Worm (Caenorhabditis elegans) whole organism, late embryonic: ENCODE results near the gene sra-31.
A peak's percentile ranks its signal among the peaks of the same experiment; 100 is the strongest.

Source experiments
- C08G9.2 ChIP-seq: sonication (generic microtip); optimal IDR thresholded peaks from 2 replicates; lab custom pipeline; 2016; ENCODE audit warnings: mild to moderate bottlenecking, missing genetic modification characterization, moderate library complexity, missing compliant biosample characterization
- F13H6.1 ChIP-seq: sonication (generic microtip); optimal IDR thresholded peaks from 2 replicates; lab custom pipeline; 2016; ENCODE audit warnings: missing genetic modification characterization, missing compliant biosample characterization
- K09A11.1 ChIP-seq: sonication (generic microtip); optimal IDR thresholded peaks from 2 replicates; lab custom pipeline; 2017; ENCODE audit warnings: antibody characterized with exemption, mild to moderate bottlenecking, missing genetic modification characterization, missing compliant biosample characterization; ENCODE audit not compliant: insufficient read depth
- T23F11.4 ChIP-seq: fragments of 200-800 bp; sonication (Bioruptor generic); optimal IDR thresholded peaks from 2 replicates; lab custom pipeline; 2018; ENCODE audit warnings: mild to moderate bottlenecking, missing genetic modification characterization, missing compliant biosample characterization
- Y22D7AL.16 ChIP-seq: sonication (generic microtip); optimal IDR thresholded peaks from 2 replicates; lab custom pipeline; 2016; ENCODE audit warnings: missing genetic modification characterization, missing compliant biosample characterization
- ahr-1 ChIP-seq: sonication (generic microtip); optimal IDR thresholded peaks from 2 replicates; lab custom pipeline; 2016; ENCODE audit warnings: missing genetic modification characterization, missing compliant biosample characterization
- ceh-18 ChIP-seq: sonication (generic microtip); optimal IDR thresholded peaks from 2 replicates; lab custom pipeline; 2016; ENCODE audit warnings: missing genetic modification characterization, missing compliant biosample characterization
- ceh-2 ChIP-seq: sonication (generic microtip); optimal IDR thresholded peaks from 2 replicates; lab custom pipeline; 2016; ENCODE audit warnings: missing genotype, missing genetic modification characterization, missing compliant biosample characterization
- ceh-22 ChIP-seq: sonication (generic microtip); optimal IDR thresholded peaks from 2 replicates; lab custom pipeline; 2017; ENCODE audit warnings: missing biosample characterization, missing genetic modification characterization
- ceh-30 ChIP-seq: fragments of 150-350 bp; optimal IDR thresholded peaks from 2 replicates; lab custom pipeline; 2014; ENCODE audit warnings: missing biosample characterization, missing genetic modification characterization
- ceh-31 ChIP-seq: sonication (generic microtip); optimal IDR thresholded peaks from 2 replicates; lab custom pipeline; 2016; ENCODE audit warnings: missing genetic modification characterization, missing compliant biosample characterization
- ceh-34 ChIP-seq: sonication (generic microtip); optimal IDR thresholded peaks from 2 replicates; lab custom pipeline; 2016; ENCODE audit warnings: mild to moderate bottlenecking, missing genetic modification characterization, missing compliant biosample characterization
- ceh-45 ChIP-seq: fragments of 200-800 bp; sonication (Bioruptor generic); IDR thresholded peaks from 2 replicates; pipeline ENCODE4 v1.3.6; 2022; ENCODE audit warnings: missing genetic modification reagents, missing genetic modification characterization, missing compliant biosample characterization
- ceh-48 ChIP-seq: sonication (generic microtip); optimal IDR thresholded peaks from 2 replicates; lab custom pipeline; 2016; ENCODE audit warnings: missing genetic modification characterization, inconsistent platforms, missing compliant biosample characterization
- ceh-9 ChIP-seq: sonication (generic microtip); optimal IDR thresholded peaks from 2 replicates; lab custom pipeline; 2016; ENCODE audit warnings: mild to moderate bottlenecking, missing genetic modification characterization, inconsistent platforms, missing compliant biosample characterization
- che-1 ChIP-seq: sonication (generic microtip); optimal IDR thresholded peaks from 2 replicates; lab custom pipeline; 2016; ENCODE audit warnings: mild to moderate bottlenecking, missing genetic modification characterization, missing compliant biosample characterization
- elt-2 ChIP-seq: sonication (generic microtip); optimal IDR thresholded peaks from 2 replicates; lab custom pipeline; 2016; ENCODE audit warnings: missing genetic modification reagents, missing genetic modification characterization, missing compliant biosample characterization
- ets-4 ChIP-seq: sonication (generic microtip); optimal IDR thresholded peaks from 2 replicates; lab custom pipeline; 2016; ENCODE audit warnings: missing genetic modification characterization, missing compliant biosample characterization
- eyg-1 ChIP-seq: sonication (generic microtip); optimal IDR thresholded peaks from 2 replicates; lab custom pipeline; 2016; ENCODE audit warnings: missing genotype, missing genetic modification characterization, missing compliant biosample characterization
- fax-1 ChIP-seq: sonication (generic microtip); optimal IDR thresholded peaks from 2 replicates; lab custom pipeline; 2016; ENCODE audit warnings: missing genotype, missing genetic modification characterization, missing compliant biosample characterization
- fkh-10 ChIP-seq: fragments of 150-350 bp; optimal IDR thresholded peaks from 2 replicates; lab custom pipeline; 2014; ENCODE audit warnings: missing biosample characterization, missing genetic modification reagents, missing genetic modification characterization
- fkh-6 ChIP-seq: sonication (generic microtip); optimal IDR thresholded peaks from 2 replicates; lab custom pipeline; 2016; ENCODE audit warnings: missing genetic modification characterization, missing compliant biosample characterization
- gmeb-2 ChIP-seq: sonication (generic microtip); optimal IDR thresholded peaks from 2 replicates; lab custom pipeline; 2016; ENCODE audit warnings: missing genetic modification characterization, inconsistent platforms, missing compliant biosample characterization
- hlh-13 ChIP-seq: fragments of 200-800 bp; sonication (Bioruptor generic); optimal IDR thresholded peaks from 2 replicates; lab custom pipeline; 2018; ENCODE audit warnings: mild to moderate bottlenecking, missing genetic modification characterization, missing compliant biosample characterization
- hlh-15 ChIP-seq: sonication (generic microtip); optimal IDR thresholded peaks from 2 replicates; lab custom pipeline; 2016; ENCODE audit warnings: missing genetic modification characterization, missing compliant biosample characterization
- hlh-30 ChIP-seq: sonication (generic microtip); optimal IDR thresholded peaks from 2 replicates; lab custom pipeline; 2017; ENCODE audit warnings: antibody characterized with exemption, missing genetic modification characterization, missing compliant biosample characterization; ENCODE audit not compliant: insufficient read depth
- hlh-6 ChIP-seq: sonication (generic microtip); optimal IDR thresholded peaks from 2 replicates; lab custom pipeline; 2016; ENCODE audit warnings: missing genotype, missing genetic modification characterization, missing compliant biosample characterization
- hlh-8 ChIP-seq: sonication (generic microtip); optimal IDR thresholded peaks from 2 replicates; lab custom pipeline; 2016; ENCODE audit warnings: missing genotype, missing genetic modification characterization, missing compliant biosample characterization
- lim-6 ChIP-seq: sonication (generic microtip); optimal IDR thresholded peaks from 2 replicates; lab custom pipeline; 2016; ENCODE audit warnings: missing genetic modification characterization, missing compliant biosample characterization
- nfya-1 ChIP-seq: sonication (generic microtip); optimal IDR thresholded peaks from 2 replicates; lab custom pipeline; 2017; ENCODE audit warnings: missing genetic modification characterization, mild to moderate bottlenecking, missing compliant biosample characterization, antibody characterized with exemption, moderate library complexity
- nhr-11 ChIP-seq: fragments of 150-350 bp; optimal IDR thresholded peaks from 2 replicates; lab custom pipeline; 2014; ENCODE audit warnings: missing biosample characterization, missing genetic modification characterization
- nhr-232 ChIP-seq: sonication (generic microtip); optimal IDR thresholded peaks from 2 replicates; lab custom pipeline; 2016; ENCODE audit warnings: missing genetic modification characterization, missing compliant biosample characterization
- npax-4 ChIP-seq: sonication (generic microtip); optimal IDR thresholded peaks from 2 replicates; lab custom pipeline; 2016; ENCODE audit warnings: missing genetic modification characterization, missing compliant biosample characterization
- pat-9 ChIP-seq: fragments of 200-800 bp; sonication (Bioruptor generic); optimal IDR thresholded peaks from 2 replicates; lab custom pipeline; 2018; ENCODE audit warnings: mild to moderate bottlenecking, missing genetic modification characterization, moderate library complexity, missing compliant biosample characterization
- pax-1 ChIP-seq: fragments of 150-350 bp; optimal IDR thresholded peaks from 2 replicates; lab custom pipeline; 2014; ENCODE audit warnings: missing biosample characterization, missing genetic modification characterization
- pha-2 ChIP-seq: sonication (generic microtip); optimal IDR thresholded peaks from 2 replicates; lab custom pipeline; 2017; ENCODE audit warnings: mild to moderate bottlenecking, missing genetic modification characterization, missing compliant biosample characterization
- pha-4 ChIP-seq: fragments of 150-350 bp; optimal IDR thresholded peaks from 2 replicates; lab custom pipeline; 2018; ENCODE audit warnings: missing biosample characterization, missing genetic modification reagents, missing genetic modification characterization
- ref-2 ChIP-seq: sonication (generic microtip); optimal IDR thresholded peaks from 2 replicates; lab custom pipeline; 2016; ENCODE audit warnings: missing genetic modification characterization, missing compliant biosample characterization
- rnt-1 ChIP-seq: sonication (generic microtip); optimal IDR thresholded peaks from 2 replicates; lab custom pipeline; 2016; ENCODE audit warnings: missing genetic modification characterization, missing compliant biosample characterization
- sdc-2 ChIP-seq: sonication (generic microtip); optimal IDR thresholded peaks from 2 replicates; lab custom pipeline; 2016; ENCODE audit warnings: missing genotype, missing genetic modification characterization, missing compliant biosample characterization
- sox-2 ChIP-seq: fragments of 200-800 bp; sonication (Bioruptor generic); IDR thresholded peaks from 2 replicates; pipeline ENCODE4 v1.3.6; 2022; ENCODE audit warnings: missing genetic modification reagents, missing genetic modification characterization, missing compliant biosample characterization
- syd-9 ChIP-seq: sonication (generic microtip); optimal IDR thresholded peaks from 2 replicates; lab custom pipeline; 2016; ENCODE audit warnings: mild to moderate bottlenecking, missing genetic modification characterization, moderate library complexity, missing compliant biosample characterization
- tbx-2 ChIP-seq: sonication (generic microtip); optimal IDR thresholded peaks from 2 replicates; lab custom pipeline; 2016; ENCODE audit warnings: missing genetic modification characterization, missing compliant biosample characterization
- tbx-7 ChIP-seq: sonication (generic microtip); optimal IDR thresholded peaks from 2 replicates; lab custom pipeline; 2016; ENCODE audit warnings: missing genotype, missing genetic modification characterization, missing compliant biosample characterization
- unc-42 ChIP-seq: sonication (generic microtip); optimal IDR thresholded peaks from 2 replicates; lab custom pipeline; 2016; ENCODE audit warnings: missing genotype, missing genetic modification characterization, missing compliant biosample characterization
- unc-55 ChIP-seq: sonication (generic microtip); optimal IDR thresholded peaks from 2 replicates; lab custom pipeline; 2017; ENCODE audit warnings: missing biosample characterization, missing genetic modification reagents, missing genetic modification characterization
- unc-86 ChIP-seq: sonication (generic microtip); optimal IDR thresholded peaks from 2 replicates; lab custom pipeline; 2016; ENCODE audit warnings: missing genetic modification characterization, missing compliant biosample characterization
- zip-5 ChIP-seq: sonication (generic microtip); optimal IDR thresholded peaks from 2 replicates; lab custom pipeline; 2016; ENCODE audit warnings: missing genetic modification characterization, missing compliant biosample characterization
- ztf-16 ChIP-seq: sonication (generic microtip); optimal IDR thresholded peaks from 2 replicates; lab custom pipeline; 2017; ENCODE audit warnings: missing genetic modification characterization, missing compliant biosample characterization

Gene sra-31

ce11 chrII:6588605-6589292 lies 10.5 kb upstream of the sra-31 start, which contains the start of gene icd-1 (continued):
- TF ChIP-seq ceh-31 (tag; lab: Kevin White, UChicago) (peak; percentile 88), fax-1 (tag; lab: Kevin White, UChicago) (peak; percentile 0), zip-5 (tag; lab: Kevin White, UChicago) (no peak), tbx-2 (peak; percentile 87), ztf-16 (tag; lab: Kevin White, UChicago) (no peak), gmeb-2 (tag; lab: Kevin White, UChicago) (no peak), pha-4 (tag; lab: Kevin White, UChicago) (no peak), hlh-6 (no peak), unc-86 (peak; percentile 39), ceh-30 (tag; lab: Kevin White, UChicago) (peak; percentile 82), elt-2 (tag; lab: Kevin White, UChicago) (peak; percentile 66), C08G9.2 (peak; percentile 7), lim-6 (tag; lab: Kevin White, UChicago) (peak; percentile 13), hlh-15 (tag; lab: Kevin White, UChicago) (no peak), nhr-232 (tag; lab: Kevin White, UChicago) (no peak), pax-1 (tag; lab: Kevin White, UChicago) (peak; percentile 87), unc-42 (tag; lab: Kevin White, UChicago) (peak; percentile 74), ahr-1 (tag; lab: Kevin White, UChicago) (no peak), hlh-13 (GFP tag; lab: Kevin White, UChicago) (no peak), ceh-18 (tag; lab: Kevin White, UChicago) (peak; percentile 93), ceh-2 (no peak), ceh-45 (no peak), ref-2 (peak; percentile 78), pha-2 (no peak), pat-9 (tag; lab: Kevin White, UChicago) (no peak), fkh-10 (no peak), sdc-2 (tag; lab: Kevin White, UChicago) (no peak), hlh-30 (tag; lab: Kevin White, UChicago) (peak; percentile 80), ceh-48 (tag; lab: Kevin White, UChicago) (peak; percentile 17), fkh-6 (tag; lab: Kevin White, UChicago) (no peak), npax-4 (no peak), nfya-1 (peak; percentile 96), ceh-22 (tag; lab: Kevin White, UChicago) (no peak), nhr-11 (tag; lab: Kevin White, UChicago) (peak; percentile 66), rnt-1 (tag; lab: Kevin White, UChicago) (peak; percentile 72), unc-55 (peak; percentile 97), K09A11.1 (tag; lab: Kevin White, UChicago) (peak; percentile 60), che-1 (tag; lab: Kevin White, UChicago) (no peak), hlh-8 (tag; lab: Kevin White, UChicago) (no peak), sox-2 (peak; percentile 4; the same call in 1 of the 2 replicates), ets-4 (tag; lab: Kevin White, UChicago) (no peak), Y22D7AL.16 (tag; lab: Kevin White, UChicago) (no peak), T23F11.4 (GFP tag; lab: Kevin White, UChicago) (no peak), ceh-34 (tag; lab: Kevin White, UChicago) (peak; percentile 79), syd-9 (tag; lab: Kevin White, UChicago) (peak; percentile 54), eyg-1 (no peak), ceh-9 (no peak), tbx-7 (tag; lab: Kevin White, UChicago) (no peak), F13H6.1 (tag; lab: Kevin White, UChicago) (no peak)
- TF ChIP-seq, all 69 proteins: peak for 25
